Fruit fly (Drosophila melanogaster): Measurements from ENCODE around the gene ssp6.

The ssp6 gene

DNA sequence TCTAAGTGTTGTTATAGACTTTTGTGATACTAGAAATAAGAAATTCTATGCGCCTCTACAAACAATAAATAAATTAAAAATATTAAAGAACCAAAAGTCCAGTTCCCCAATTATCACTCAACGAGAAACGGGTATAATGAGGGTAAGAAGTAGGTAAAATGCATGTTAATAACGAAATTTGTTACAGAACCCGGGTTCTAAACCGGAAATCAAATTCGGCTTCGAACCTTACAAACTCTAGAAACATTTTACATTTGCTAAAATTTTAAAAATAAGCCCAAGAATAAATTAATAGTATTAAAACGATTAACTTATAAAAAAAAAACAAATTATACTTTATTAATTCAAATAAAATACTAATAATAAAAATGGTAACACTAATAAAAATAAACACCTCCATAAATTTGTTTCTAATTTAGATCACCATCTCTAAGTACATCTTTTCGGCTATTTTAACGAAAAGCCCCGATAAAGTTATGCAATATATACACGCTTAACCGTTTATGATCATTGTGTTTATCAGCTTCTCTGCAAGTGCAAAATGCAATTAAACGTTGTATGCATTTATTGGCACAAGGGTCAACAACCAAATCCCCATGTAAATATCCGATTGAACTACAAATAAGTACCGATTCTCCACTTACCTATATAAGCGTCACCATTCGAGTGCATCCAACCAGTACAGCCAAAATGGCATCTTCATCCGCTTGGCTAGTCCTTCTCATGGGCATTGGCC is 4.9 kb upstream of the ssp6 start, which contains the start of gene CG6602 (continued):
- TF ChIP-seq CG2120 (GFP tag; optimal IDR thresholded peaks at IDR 0.05): peak; percentile 6
- no peak for TF ChIP-seq dan (GFP tag; IDR thresholded peaks at IDR 0.05)
- peak; percentile 21 for TF ChIP-seq maf-S (GFP tag; optimal IDR thresholded peaks at IDR 0.05)
- no peak for TF ChIP-seq CG2712 (tag; optimal IDR thresholded peaks at IDR 0.05)
- TF ChIP-seq CG4820 (GFP tag; optimal IDR thresholded peaks at IDR 0.05): peak; percentile 60
- peak; percentile 45 for TF ChIP-seq eyg (GFP tag; optimal IDR thresholded peaks at IDR 0.05)
- TF ChIP-seq CG9817 (tag; optimal IDR thresholded peaks at IDR 0.05): peak; percentile 80
- TF ChIP-seq CG3847 (GFP tag; IDR thresholded peaks at IDR 0.05): peak; percentile 72
- TF ChIP-seq p53 (GFP tag; optimal IDR thresholded peaks at IDR 0.05): peak; percentile 34
- no peak for TF ChIP-seq corto (GFP tag; optimal IDR thresholded peaks at IDR 0.05)
- TF ChIP-seq hb (GFP tag; IDR thresholded peaks at IDR 0.05; ENCODE audit: partially characterized antibody): no peak
- TF ChIP-seq fd102C (GFP tag; optimal IDR thresholded peaks at IDR 0.05): peak; percentile 10
- no peak for TF ChIP-seq CG10431 (GFP tag; optimal IDR thresholded peaks at IDR 0.05)
- TF ChIP-seq CG10274 (GFP tag; optimal IDR thresholded peaks at IDR 0.05): peak; percentile 67
- peak; percentile 30 for TF ChIP-seq cato (GFP tag; optimal IDR thresholded peaks at IDR 0.05; ENCODE audit: borderline replicate concordance)
- TF ChIP-seq Taf1 (GFP tag; IDR thresholded peaks at IDR 0.05): no peak; the same call in 1 of the 2 replicates
- no peak for TF ChIP-seq CG4617 (GFP tag; optimal IDR thresholded peaks at IDR 0.05; ENCODE audit: borderline replicate concordance)
- no peak for TF ChIP-seq CG12299 (tag; optimal IDR thresholded peaks at IDR 0.05)
- TF ChIP-seq Dll (GFP tag; IDR thresholded peaks at IDR 0.05; ENCODE audit: partially characterized antibody): no peak
- TF ChIP-seq nerfin-2 (GFP tag; IDR thresholded peaks at IDR 0.05; ENCODE audit: partially characterized antibody): no peak
- peak; percentile 74 for TF ChIP-seq CG6175 (GFP tag; IDR thresholded peaks at IDR 0.05)
- TF ChIP-seq CG10321 (GFP tag; IDR thresholded peaks at IDR 0.05): peak; percentile 25; the same call in 1 of the 2 replicates
- TF ChIP-seq CG33213 (GFP tag; optimal IDR thresholded peaks at IDR 0.05): peak; percentile 64
- TF ChIP-seq btn (GFP tag; optimal IDR thresholded peaks at IDR 0.05): no peak
- peak; percentile 60 for TF ChIP-seq CG15011 (GFP tag; optimal IDR thresholded peaks at IDR 0.05)
- peak; percentile 76 for TF ChIP-seq CG11504 (tag; optimal IDR thresholded peaks at IDR 0.05)
- TF ChIP-seq inv (GFP tag; IDR thresholded peaks at IDR 0.05; ENCODE audit: partially characterized antibody): no peak
- peak; percentile 42; the same call in 1 of the 2 replicates for TF ChIP-seq toy (GFP tag; IDR thresholded peaks at IDR 0.05)
- TF ChIP-seq CG2889 (GFP tag; IDR thresholded peaks at IDR 0.05): no peak
- TF ChIP-seq NFAT (GFP tag; IDR thresholded peaks at IDR 0.05): peak; percentile 87
- TF ChIP-seq Hand (GFP tag; optimal IDR thresholded peaks at IDR 0.05): no peak
- no peak for TF ChIP-seq CG12769 (tag; optimal IDR thresholded peaks at IDR 0.05)
- TF ChIP-seq CG3163 (GFP tag; optimal IDR thresholded peaks at IDR 0.05): no peak
- peak; percentile 40 for TF ChIP-seq disco-r (GFP tag; optimal IDR thresholded peaks at IDR 0.05)
- TF ChIP-seq jumu (GFP tag; optimal IDR thresholded peaks at IDR 0.05): no peak
- TF ChIP-seq Oaz (GFP tag; IDR thresholded peaks at IDR 0.05): peak; percentile 38; the same call in 1 of the 2 replicates
- no peak for TF ChIP-seq CG8765 (GFP tag; IDR thresholded peaks at IDR 0.05)
- TF ChIP-seq zen2 (GFP tag; IDR thresholded peaks at IDR 0.05; ENCODE audit: partially characterized antibody): no peak
- TF ChIP-seq CG31441 (GFP tag; IDR thresholded peaks at IDR 0.05): peak; percentile 59
- peak; percentile 37 for TF ChIP-seq gro (GFP tag; optimal IDR thresholded peaks at IDR 0.05)
- TF ChIP-seq pum (GFP tag; optimal IDR thresholded peaks at IDR 0.05): no peak
- peak; percentile 67 for TF ChIP-seq CG30431 (GFP tag; optimal IDR thresholded peaks at IDR 0.05)
- peak; percentile 76 for TF ChIP-seq chm (GFP tag; IDR thresholded peaks at IDR 0.05)
- TF ChIP-seq tx (GFP tag; optimal IDR thresholded peaks at IDR 0.05): no peak
- TF ChIP-seq C15 (GFP tag; IDR thresholded peaks at IDR 0.05): peak; percentile 42; the same call in 1 of the 3 replicates
- peak; percentile 26 for TF ChIP-seq kah (GFP tag; optimal IDR thresholded peaks at IDR 0.05)
- TF ChIP-seq CG4424 (GFP tag; optimal IDR thresholded peaks at IDR 0.05): peak; percentile 84
- TF ChIP-seq H2.0 (GFP tag; IDR thresholded peaks at IDR 0.05): peak; percentile 60
- TF ChIP-seq HLH54F (GFP tag; optimal IDR thresholded peaks at IDR 0.05): peak; percentile 45
- no peak for TF ChIP-seq MESR4 (GFP tag; optimal IDR thresholded peaks at IDR 0.05)

Measured in whole organism, embryonic.